Fruit fly (Drosophila melanogaster) whole organism, prepupa: Measurements from ENCODE around the gene RpLP1.
A peak's percentile ranks its signal among the peaks of the same experiment; 100 is the strongest.

Source experiments
- Blimp-1 ChIP-seq: fragments of 200-800 bp; sonication (Bioruptor generic); optimal IDR thresholded peaks from 3 replicates; lab custom pipeline; 2017; ENCODE audit warnings: missing biosample characterization, missing genetic modification characterization, mild to moderate bottlenecking, moderate library complexity, missing genetic modification reagents
- CG10631 ChIP-seq: fragments of 200-800 bp; sonication (Bioruptor generic); optimal IDR thresholded peaks from 2 replicates; lab custom pipeline; 2016; ENCODE audit warnings: missing biosample characterization, missing genetic modification characterization
- CG10669 ChIP-seq: fragments of 200-800 bp; sonication (Bioruptor generic); optimal IDR thresholded peaks from 3 replicates; lab custom pipeline; 2018; ENCODE audit warnings: missing biosample characterization, mild to moderate bottlenecking, missing genetic modification characterization, moderate library complexity
- CG11294 ChIP-seq: fragments of 200-800 bp; sonication (Bioruptor generic); IDR thresholded peaks from 2 replicates; pipeline ENCODE4 v1.3.6; 2022; ENCODE audit warnings: missing biosample characterization, missing genetic modification characterization
- CG11762 ChIP-seq: fragments of 200-800 bp; sonication (Bioruptor generic); optimal IDR thresholded peaks from 3 replicates; lab custom pipeline; 2016; ENCODE audit warnings: missing biosample characterization, missing genetic modification characterization; ENCODE audit not compliant: insufficient read depth
- CG11902 ChIP-seq: fragments of 200-800 bp; sonication (Bioruptor generic); optimal IDR thresholded peaks from 3 replicates; lab custom pipeline; 2016; ENCODE audit warnings: missing biosample characterization, missing genetic modification characterization
- CG1621 ChIP-seq: fragments of 200-800 bp; sonication (Bioruptor generic); optimal IDR thresholded peaks from 3 replicates; lab custom pipeline; 2018; ENCODE audit warnings: missing biosample characterization, mild to moderate bottlenecking, missing genetic modification characterization
- CG16779 ChIP-seq: fragments of 200-800 bp; sonication (Bioruptor generic); optimal IDR thresholded peaks from 3 replicates; lab custom pipeline; 2017; ENCODE audit warnings: missing biosample characterization, mild to moderate bottlenecking, missing genetic modification characterization
- CG3032 ChIP-seq: fragments of 200-800 bp; optimal IDR thresholded peaks from 2 replicates; lab custom pipeline; 2019; ENCODE audit warnings: missing biosample characterization, mild to moderate bottlenecking, missing genetic modification characterization, moderate library complexity
- CG34406 ChIP-seq: fragments of 200-800 bp; sonication (Bioruptor generic); optimal IDR thresholded peaks from 3 replicates; lab custom pipeline; 2016; ENCODE audit warnings: missing biosample characterization, missing genetic modification characterization
- CG3919 ChIP-seq: fragments of 200-800 bp; sonication (Bioruptor generic); optimal IDR thresholded peaks from 3 replicates; lab custom pipeline; 2016; ENCODE audit warnings: missing biosample characterization, missing genetic modification characterization
- CG4318 ChIP-seq: fragments of 200-800 bp; sonication (Bioruptor generic); optimal IDR thresholded peaks from 3 replicates; lab custom pipeline; 2017; ENCODE audit warnings: missing biosample characterization, mild to moderate bottlenecking, missing genetic modification characterization
- CG6163 ChIP-seq: fragments of 200-800 bp; sonication (Bioruptor generic); IDR thresholded peaks from 3 replicates; pipeline ENCODE4 v1.3.6; 2022; ENCODE audit warnings: missing biosample characterization, missing genetic modification characterization
- CG6276 ChIP-seq: fragments of 200-800 bp; sonication (Bioruptor generic); optimal IDR thresholded peaks from 2 replicates; lab custom pipeline; 2017; ENCODE audit warnings: missing biosample characterization, mild to moderate bottlenecking, missing genetic modification characterization
- CG6792 ChIP-seq: fragments of 200-800 bp; sonication (Bioruptor generic); optimal IDR thresholded peaks from 3 replicates; lab custom pipeline; 2016; ENCODE audit warnings: missing biosample characterization, missing genetic modification characterization
- CG6808 ChIP-seq: fragments of 200-800 bp; sonication (Bioruptor generic); optimal IDR thresholded peaks from 3 replicates; lab custom pipeline; 2017; ENCODE audit warnings: missing biosample characterization, missing genetic modification characterization, mild to moderate bottlenecking, moderate library complexity, missing genetic modification reagents
- CG6854 ChIP-seq: fragments of 200-800 bp; sonication (Bioruptor generic); optimal IDR thresholded peaks from 2 replicates; lab custom pipeline; 2017; ENCODE audit warnings: missing biosample characterization, mild to moderate bottlenecking, missing genetic modification characterization
- CG8632 ChIP-seq: fragments of 200-800 bp; sonication (Bioruptor generic); optimal IDR thresholded peaks from 3 replicates; lab custom pipeline; 2016; ENCODE audit warnings: missing biosample characterization, missing genetic modification characterization
- CG9139 ChIP-seq: fragments of 200-800 bp; sonication (Bioruptor generic); optimal IDR thresholded peaks from 3 replicates; lab custom pipeline; 2017; ENCODE audit warnings: missing biosample characterization, mild to moderate bottlenecking, missing genetic modification characterization
- Eip75B ChIP-seq: fragments of 200-800 bp; sonication (Bioruptor generic); optimal IDR thresholded peaks from 3 replicates; lab custom pipeline; 2016; ENCODE audit warnings: missing biosample characterization, missing genetic modification characterization
- Eip78C ChIP-seq: fragments of 200-800 bp; sonication (Bioruptor generic); peaks from one replicate; lab custom pipeline; 2016; ENCODE audit warnings: missing biosample characterization, missing genetic modification characterization
- Ets21C ChIP-seq: fragments of 200-800 bp; sonication (Bioruptor generic); optimal IDR thresholded peaks from 3 replicates; lab custom pipeline; 2016; ENCODE audit warnings: missing biosample characterization, missing genetic modification characterization
- Gug ChIP-seq: fragments of 200-800 bp; sonication (Bioruptor generic); IDR thresholded peaks from 2 replicates; pipeline ENCODE4 v1.3.6; 2022; ENCODE audit warnings: missing biosample characterization, missing genetic modification characterization
- Hr38 ChIP-seq: sonication (Bioruptor generic); optimal IDR thresholded peaks from 2 replicates; lab custom pipeline; 2016; ENCODE audit warnings: missing biosample characterization, missing genetic modification characterization
- Hr39 ChIP-seq: fragments of 200-800 bp; sonication (Bioruptor generic); optimal IDR thresholded peaks from 2 replicates; lab custom pipeline; 2016; ENCODE audit warnings: missing biosample characterization, missing genetic modification characterization
- Hr4 ChIP-seq: fragments of 200-800 bp; sonication (Bioruptor generic); optimal IDR thresholded peaks from 3 replicates; lab custom pipeline; 2016; ENCODE audit warnings: missing biosample characterization, missing genetic modification characterization
- Lpt ChIP-seq: fragments of 200-800 bp; sonication (Bioruptor generic); optimal IDR thresholded peaks from 3 replicates; lab custom pipeline; 2016; ENCODE audit warnings: missing biosample characterization, missing genetic modification characterization
- Met ChIP-seq: fragments of 200-800 bp; sonication (Bioruptor generic); optimal IDR thresholded peaks from 3 replicates; lab custom pipeline; 2016; ENCODE audit warnings: missing biosample characterization, missing genetic modification characterization
- OdsH ChIP-seq: fragments of 200-800 bp; sonication (Bioruptor generic); optimal IDR thresholded peaks from 3 replicates; lab custom pipeline; 2016; ENCODE audit warnings: missing biosample characterization, missing genetic modification characterization
- Sox102F ChIP-seq: fragments of 200-800 bp; sonication (Bioruptor generic); optimal IDR thresholded peaks from 2 replicates; lab custom pipeline; 2016; ENCODE audit warnings: missing biosample characterization, mild to moderate bottlenecking, missing genetic modification characterization
- Sox15 ChIP-seq: fragments of 200-800 bp; sonication (Bioruptor generic); optimal IDR thresholded peaks from 3 replicates; lab custom pipeline; 2016; ENCODE audit warnings: missing biosample characterization, missing genetic modification characterization
- achi ChIP-seq: fragments of 200-800 bp; sonication (Bioruptor generic); optimal IDR thresholded peaks from 3 replicates; lab custom pipeline; 2016; ENCODE audit warnings: missing biosample characterization, missing genetic modification characterization
- acj6 ChIP-seq: fragments of 200-800 bp; sonication (Bioruptor generic); optimal IDR thresholded peaks from 3 replicates; lab custom pipeline; 2016; ENCODE audit warnings: missing biosample characterization, missing genetic modification characterization
- cyc ChIP-seq: fragments of 200-800 bp; sonication (Bioruptor generic); optimal IDR thresholded peaks from 3 replicates; lab custom pipeline; 2016; ENCODE audit warnings: missing biosample characterization, missing genetic modification characterization
- dac ChIP-seq: fragments of 200-800 bp; sonication (Bioruptor generic); optimal IDR thresholded peaks from 2 replicates; lab custom pipeline; 2017; ENCODE audit warnings: missing biosample characterization, mild to moderate bottlenecking, missing genetic modification characterization
- dsx ChIP-seq: fragments of 200-800 bp; optimal IDR thresholded peaks from 3 replicates; lab custom pipeline; 2019; ENCODE audit warnings: missing biosample characterization, mild to moderate bottlenecking, missing genetic modification characterization, moderate library complexity; ENCODE audit not compliant: poor library complexity, severe bottlenecking
- eg ChIP-seq: fragments of 200-800 bp; sonication (Bioruptor generic); IDR thresholded peaks from 3 replicates; pipeline ENCODE4 v1.3.6; 2022; ENCODE audit warnings: missing biosample characterization, missing genetic modification characterization
- fd59A ChIP-seq: fragments of 200-800 bp; sonication (Bioruptor generic); optimal IDR thresholded peaks from 2 replicates; lab custom pipeline; 2017; ENCODE audit warnings: missing biosample characterization, mild to moderate bottlenecking, missing genetic modification characterization, missing genetic modification reagents
- fkh ChIP-seq: fragments of 200-800 bp; sonication (Bioruptor generic); optimal IDR thresholded peaks from 3 replicates; lab custom pipeline; 2017; ENCODE audit warnings: missing biosample characterization, mild to moderate bottlenecking, missing genetic modification characterization, moderate library complexity
- lz ChIP-seq: fragments of 200-800 bp; sonication (Bioruptor generic); optimal IDR thresholded peaks from 3 replicates; lab custom pipeline; 2016; ENCODE audit warnings: missing biosample characterization, missing genetic modification characterization
- net ChIP-seq: fragments of 200-800 bp; sonication (Bioruptor generic); optimal IDR thresholded peaks from 3 replicates; lab custom pipeline; 2016; ENCODE audit warnings: missing biosample characterization, missing genetic modification characterization
- salr ChIP-seq, 2 experiments: fragments of 200-800 bp; sonication (Bioruptor generic); optimal IDR thresholded peaks; 3 replicates each; lab custom pipeline; 2016 to 2018; ENCODE audit warnings: missing biosample characterization in 2 of 2, missing genetic modification characterization in 2 of 2, mild to moderate bottlenecking in 1 of 2
- spab ChIP-seq: fragments of 200-800 bp; sonication (Bioruptor generic); optimal IDR thresholded peaks from 2 replicates; lab custom pipeline; 2017; ENCODE audit warnings: missing biosample characterization, mild to moderate bottlenecking, missing genetic modification characterization, missing genetic modification reagents
- topi ChIP-seq: fragments of 200-800 bp; sonication (Bioruptor generic); optimal IDR thresholded peaks from 3 replicates; lab custom pipeline; 2016; ENCODE audit warnings: missing biosample characterization, missing genetic modification characterization

Gene RpLP1

DNA sequence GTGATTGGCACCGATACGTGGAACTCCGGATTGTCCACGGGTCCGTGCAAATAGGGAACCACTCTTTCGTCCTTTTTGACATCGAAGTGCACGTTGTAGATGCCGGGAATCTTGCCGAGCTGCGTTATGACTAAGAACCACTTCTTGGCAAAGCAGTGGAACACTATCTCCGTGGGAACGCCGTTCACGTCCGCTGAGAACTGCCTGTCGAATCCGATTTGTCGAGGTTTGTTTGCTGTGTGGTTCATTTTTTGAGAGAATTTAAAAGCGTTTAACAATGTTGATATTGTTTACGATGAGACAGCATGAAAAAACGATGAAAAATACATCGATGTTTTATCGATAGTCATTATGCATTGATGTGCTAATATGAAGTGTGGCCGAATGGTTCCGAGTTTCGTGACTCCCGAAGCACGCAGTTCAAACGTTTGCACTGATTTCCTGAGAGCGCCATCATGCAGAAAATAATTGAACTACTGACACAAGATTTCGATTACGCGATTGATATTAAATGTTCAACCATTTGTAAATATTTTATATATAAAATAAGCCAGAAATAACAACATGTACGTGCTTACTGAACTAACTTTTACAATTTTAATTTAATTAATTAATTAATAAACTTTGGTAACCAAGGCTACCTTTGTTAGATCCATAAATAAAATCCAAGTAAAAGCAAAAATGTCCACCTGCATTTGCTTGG, 1.5 kb downstream of the RpLP1 start, which contains the start of the genes CG11885 and CG13692 (continued):
- no peak for TF ChIP-seq CG34406 (GFP tag; lab: Kevin White, UChicago)
- no peak for TF ChIP-seq CG6163 (GFP tag; lab: Robert Waterston, UW)
- no peak for TF ChIP-seq Blimp-1 (GFP tag; lab: Kevin White, UChicago)
- TF ChIP-seq fkh (GFP tag; lab: Kevin White, UChicago) = peak; percentile 90
- no peak for TF ChIP-seq Sox15 (GFP tag; lab: Kevin White, UChicago)
- peak; percentile 35 for TF ChIP-seq lz
- no peak for TF ChIP-seq CG8632 (GFP tag; lab: Kevin White, UChicago)
- TF ChIP-seq CG11294 (GFP tag; lab: Robert Waterston, UW) = no peak
- peak; percentile 3 for TF ChIP-seq cyc (GFP tag; lab: Kevin White, UChicago)
- TF ChIP-seq CG3919 (GFP tag; lab: Kevin White, UChicago) = peak; percentile 38
- TF ChIP-seq fd59A (GFP tag; lab: Kevin White, UChicago) = no peak
- TF ChIP-seq CG6276 = no peak
- TF ChIP-seq CG11762 (GFP tag; lab: Kevin White, UChicago) = no peak
- TF ChIP-seq CG4318 (GFP tag; lab: Kevin White, UChicago) = no peak
- TF ChIP-seq CG1621 (tag; lab: Kevin White, UChicago) = peak; percentile 26

DNA sequence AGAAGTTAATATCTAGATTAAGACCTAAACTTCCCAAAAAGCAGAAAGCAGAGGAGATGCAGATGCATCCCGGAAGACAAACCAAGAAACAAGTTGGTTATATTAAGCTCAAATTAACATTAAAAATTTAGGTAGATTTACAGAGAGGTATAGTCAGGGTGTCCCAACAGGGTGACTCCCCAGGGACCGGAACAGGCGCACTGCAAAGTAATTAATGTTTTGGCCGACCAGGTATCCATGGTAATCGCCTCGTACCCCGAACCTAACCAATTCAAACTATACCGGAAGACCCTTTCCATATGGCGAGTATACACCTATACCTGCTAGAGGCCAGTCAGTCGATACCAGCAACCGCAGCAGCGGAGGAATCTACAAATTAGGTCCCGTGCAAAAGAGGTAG, 2.8 kb downstream of the RpLP1 start, which contains the start of gene BBS8:
Gene BBS8, plus strand, starts transcription at position 301 of the 400 bp plus-strand sequence.
- no peak for TF ChIP-seq cyc (GFP tag; lab: Kevin White, UChicago)

DNA sequence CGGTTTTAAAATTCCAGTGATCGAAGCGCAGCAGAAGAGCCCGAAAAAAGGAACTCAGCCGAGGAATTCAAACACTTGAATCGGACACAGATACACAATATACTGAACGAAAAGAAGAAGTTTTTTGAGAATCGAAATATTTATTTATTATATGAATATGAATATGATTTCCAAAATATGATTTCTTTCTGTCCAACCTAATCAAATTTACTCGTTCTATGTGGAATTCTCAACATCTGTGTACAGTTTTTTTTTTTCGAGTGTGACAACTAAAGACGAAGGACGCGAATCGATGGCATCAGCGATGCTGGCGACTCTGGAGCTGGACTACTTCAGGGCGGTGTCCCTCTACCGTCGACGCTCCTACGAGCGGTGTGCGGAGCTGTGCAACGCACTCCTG, 3.4 kb downstream of the RpLP1 start:
- TF ChIP-seq dsx (GFP tag; lab: Kevin White, UChicago) (no peak), CG8632 (GFP tag; lab: Kevin White, UChicago) (peak; percentile 49), topi (GFP tag; lab: Kevin White, UChicago) (peak; percentile 83), Sox15 (GFP tag; lab: Kevin White, UChicago) (no peak), Ets21C (GFP tag; lab: Kevin White, UChicago) (peak; percentile 42), dac (no peak), cyc (GFP tag; lab: Kevin White, UChicago) (peak; percentile 78), CG10669 (GFP tag; lab: Kevin White, UChicago) (peak; percentile 10), net (GFP tag; lab: Kevin White, UChicago) (peak; percentile 44), OdsH (GFP tag; lab: Kevin White, UChicago) (peak; percentile 56), Gug (GFP tag; lab: Robert Waterston, UW) (no peak), Hr39 (GFP tag; lab: Kevin White, UChicago) (peak; percentile 77), CG6808 (GFP tag; lab: Kevin White, UChicago) (peak; percentile 5), CG3032 (tag; lab: Kevin White, UChicago) (peak; percentile 24), CG6792 (GFP tag; lab: Kevin White, UChicago) (peak; percentile 68), CG16779 (tag; lab: Kevin White, UChicago) (peak; percentile 36), CG1621 (tag; lab: Kevin White, UChicago) (peak; percentile 5), Eip78C (GFP tag; lab: Kevin White, UChicago) (peak; percentile 91), Met (peak; percentile 86), eg (no peak), Sox102F (GFP tag; lab: Kevin White, UChicago) (peak; percentile 86), fkh (GFP tag; lab: Kevin White, UChicago) (no peak), Hr38 (GFP tag; lab: Kevin White, UChicago) (no peak), Hr4 (no peak), CG10631 (GFP tag; lab: Kevin White, UChicago) (peak; percentile 72), CG34406 (GFP tag; lab: Kevin White, UChicago) (peak; percentile 49), spab (GFP tag; lab: Kevin White, UChicago) (peak; percentile 1), CG3919 (GFP tag; lab: Kevin White, UChicago) (peak; percentile 74), achi (peak; percentile 62), acj6 (GFP tag; lab: Kevin White, UChicago) (peak; percentile 45), Blimp-1 (GFP tag; lab: Kevin White, UChicago) (peak; percentile 7), salr (GFP tag; optimal IDR thresholded peaks at IDR 0.05; lab: Kevin White, UChicago) (peak in 1 of 2 experiments; percentile 19), CG6163 (GFP tag; lab: Robert Waterston, UW) (peak; percentile 66; the same call in 2 of the 3 replicates), CG6854 (peak; percentile 22), CG9139 (GFP tag; lab: Kevin White, UChicago) (no peak), CG4318 (GFP tag; lab: Kevin White, UChicago) (no peak), CG11902 (GFP tag; lab: Kevin White, UChicago) (peak; percentile 13), CG11294 (GFP tag; lab: Robert Waterston, UW) (no peak), Eip75B (GFP tag; lab: Kevin White, UChicago) (peak; percentile 75), Lpt (GFP tag; lab: Kevin White, UChicago) (peak; percentile 34)
